Fruit fly (Drosophila melanogaster) whole organism, embryonic: ENCODE data around the gene CG43072.

ENCODE experiments used
- B-H2 ChIP-seq: fragments of 200-800 bp; sonication (Bioruptor generic); optimal IDR thresholded peaks from 2 replicates; lab custom pipeline; 2018; ENCODE audit warnings: missing biosample characterization, mild to moderate bottlenecking, missing genetic modification characterization
- CG11504 ChIP-seq: fragments of 200-800 bp; sonication (Bioruptor generic); optimal IDR thresholded peaks from 3 replicates; lab custom pipeline; 2019; ENCODE audit warnings: missing biosample characterization, mild to moderate bottlenecking, missing genetic modification characterization, moderate library complexity
- CG12219 ChIP-seq: fragments of 200-800 bp; sonication (Bioruptor generic); optimal IDR thresholded peaks from 3 replicates; lab custom pipeline; 2018; ENCODE audit warnings: missing biosample characterization, mild to moderate bottlenecking, missing genetic modification characterization
- CG15011 ChIP-seq: fragments of 200-800 bp; sonication (Bioruptor generic); optimal IDR thresholded peaks from 3 replicates; lab custom pipeline; 2018; ENCODE audit warnings: missing biosample characterization, mild to moderate bottlenecking, missing genetic modification characterization
- CG16779 ChIP-seq: fragments of 200-800 bp; sonication (Bioruptor generic); IDR thresholded peaks from 2 replicates; pipeline ENCODE4 v1.3.6; 2022; ENCODE audit warnings: missing biosample characterization, missing genetic modification characterization
- CG16813 ChIP-seq: fragments of 200-800 bp; sonication (Bioruptor generic); IDR thresholded peaks from 3 replicates; pipeline ENCODE4 v1.3.6; 2022; ENCODE audit warnings: missing biosample characterization, missing genetic modification characterization; ENCODE audit not compliant: partially characterized antibody
- CG17385 ChIP-seq: fragments of 200-800 bp; sonication (Bioruptor generic); optimal IDR thresholded peaks from 3 replicates; lab custom pipeline; 2018; ENCODE audit warnings: missing biosample characterization, mild to moderate bottlenecking, missing genetic modification characterization
- CG18476 ChIP-seq: fragments of 200-800 bp; sonication (Bioruptor generic); optimal IDR thresholded peaks from 2 replicates; lab custom pipeline; 2016; ENCODE audit warnings: missing biosample characterization, mild to moderate bottlenecking, missing genetic modification characterization
- CG2116 ChIP-seq: fragments of 200-800 bp; sonication (Bioruptor generic); optimal IDR thresholded peaks from 3 replicates; lab custom pipeline; 2018; ENCODE audit warnings: missing biosample characterization, mild to moderate bottlenecking, missing genetic modification characterization
- CG30020 ChIP-seq: fragments of 200-800 bp; optimal IDR thresholded peaks from 2 replicates; lab custom pipeline; 2019; ENCODE audit warnings: missing biosample characterization, mild to moderate bottlenecking, missing genetic modification characterization, moderate library complexity
- CG3281 ChIP-seq: fragments of 200-800 bp; sonication (Bioruptor generic); optimal IDR thresholded peaks from 3 replicates; lab custom pipeline; 2017; ENCODE audit warnings: missing biosample characterization, mild to moderate bottlenecking, missing genetic modification characterization
- CG34224 ChIP-seq: fragments of 200-800 bp; sonication (Bioruptor generic); IDR thresholded peaks from 3 replicates; pipeline ENCODE4 v1.3.6; 2022; ENCODE audit warnings: missing biosample characterization, missing genetic modification characterization; ENCODE audit not compliant: partially characterized antibody
- CG34422 ChIP-seq: fragments of 200-800 bp; sonication (Bioruptor generic); IDR thresholded peaks from 3 replicates; pipeline ENCODE4 v1.3.6; 2022; ENCODE audit warnings: missing biosample characterization, missing genetic modification characterization
- CG3726 ChIP-seq: fragments of 200-800 bp; sonication (Bioruptor generic); IDR thresholded peaks from 3 replicates; pipeline ENCODE4, ENCODE4 v1.3.6; 2022; ENCODE audit warnings: missing biosample characterization, missing genetic modification characterization
- CG4730 ChIP-seq: fragments of 200-800 bp; sonication (Bioruptor generic); IDR thresholded peaks from 2 replicates; pipeline ENCODE4 v1.3.6; 2022; ENCODE audit warnings: missing biosample characterization, missing genetic modification characterization
- CG4820 ChIP-seq: fragments of 200-800 bp; sonication (Bioruptor generic); optimal IDR thresholded peaks from 3 replicates; lab custom pipeline; 2016; ENCODE audit warnings: missing biosample characterization, missing genetic modification characterization
- CG8290 ChIP-seq, 3 experiments: fragments of 200-800 bp; sonication (Bioruptor generic); optimal IDR thresholded peaks; 2 replicates each; lab custom pipeline; 2016 to 2019; ENCODE audit warnings: missing biosample characterization in 3 of 3, missing genetic modification characterization in 3 of 3, mild to moderate bottlenecking in 2 of 3, moderate library complexity in 1 of 3
- CG8478 ChIP-seq: fragments of >200 bp; optimal IDR thresholded peaks from 2 replicates; lab custom pipeline; 2018
- CG9437 ChIP-seq: fragments of 200-800 bp; sonication (Bioruptor generic); optimal IDR thresholded peaks from 2 replicates; lab custom pipeline; 2018; ENCODE audit warnings: missing biosample characterization, mild to moderate bottlenecking, missing genetic modification characterization
- D19A ChIP-seq: fragments of 200-800 bp; optimal IDR thresholded peaks from 3 replicates; lab custom pipeline; 2019; ENCODE audit warnings: missing biosample characterization, mild to moderate bottlenecking, missing genetic modification characterization, moderate library complexity
- Dp ChIP-seq: fragments of 200-800 bp; sonication (Bioruptor generic); optimal IDR thresholded peaks from 2 replicates; lab custom pipeline; 2018; ENCODE audit warnings: missing biosample characterization, mild to moderate bottlenecking, missing genetic modification characterization, moderate library complexity
- ERR ChIP-seq: fragments of 200-800 bp; sonication (Bioruptor generic); optimal IDR thresholded peaks from 2 replicates; lab custom pipeline; 2016; ENCODE audit warnings: missing biosample characterization, missing genetic modification characterization
- Hey ChIP-seq: fragments of 200-800 bp; sonication (Bioruptor generic); optimal IDR thresholded peaks from 3 replicates; lab custom pipeline; 2018; ENCODE audit warnings: missing biosample characterization, mild to moderate bottlenecking, missing genetic modification characterization
- HmgZ ChIP-seq: fragments of 200-800 bp; sonication (Bioruptor generic); optimal IDR thresholded peaks from 2 replicates; lab custom pipeline; 2018; ENCODE audit warnings: missing biosample characterization, mild to moderate bottlenecking, missing genetic modification characterization
- Med ChIP-seq: fragments of 200-800 bp; sonication (Bioruptor generic); peaks from one replicate; lab custom pipeline; 2016; ENCODE audit warnings: missing biosample characterization, missing genetic modification characterization, mild to moderate bottlenecking, inconsistent platforms, moderate library complexity
- NK7.1 ChIP-seq: fragments of 200-800 bp; sonication (Bioruptor generic); optimal IDR thresholded peaks from 3 replicates; lab custom pipeline; 2016; ENCODE audit warnings: missing biosample characterization, missing genetic modification characterization
- Rfx ChIP-seq: fragments of 200-800 bp; sonication (Bioruptor generic); IDR thresholded peaks from 2 replicates; pipeline ENCODE4 v1.3.6; 2022; ENCODE audit warnings: missing biosample characterization, missing genetic modification characterization
- TFAM ChIP-seq: fragments of 200-800 bp; sonication (Bioruptor generic); optimal IDR thresholded peaks from 2 replicates; lab custom pipeline; 2017; ENCODE audit warnings: missing biosample characterization, missing genetic modification characterization, inconsistent platforms
- abd-A ChIP-seq: fragments of 200-800 bp; sonication (Bioruptor generic); optimal IDR thresholded peaks from 3 replicates; lab custom pipeline; 2019; ENCODE audit warnings: missing biosample characterization, mild to moderate bottlenecking, missing genetic modification characterization, moderate library complexity
- ac ChIP-seq: fragments of 200-800 bp; sonication (Bioruptor generic); optimal IDR thresholded peaks from 3 replicates; lab custom pipeline; 2017; ENCODE audit warnings: missing biosample characterization, mild to moderate bottlenecking, missing genetic modification characterization
- aop ChIP-seq: fragments of 200-800 bp; sonication (Bioruptor generic); IDR thresholded peaks from 2 replicates; pipeline ENCODE4 v1.3.6; 2022; ENCODE audit warnings: missing biosample characterization, missing genetic modification characterization
- ato ChIP-seq: fragments of 200-800 bp; sonication (Bioruptor generic); IDR thresholded peaks from 2 replicates; pipeline ENCODE4 v1.3.6; 2022; ENCODE audit warnings: missing biosample characterization, missing genetic modification characterization; ENCODE audit not compliant: partially characterized antibody
- az2 ChIP-seq: fragments of 200-800 bp; sonication (Bioruptor generic); optimal IDR thresholded peaks from 3 replicates; lab custom pipeline; 2016; ENCODE audit warnings: missing biosample characterization, missing genetic modification characterization
- exex ChIP-seq: fragments of 200-800 bp; sonication (Bioruptor generic); optimal IDR thresholded peaks from 4 replicates; lab custom pipeline; 2018; ENCODE audit warnings: missing biosample characterization, mild to moderate bottlenecking, missing genetic modification characterization, moderate library complexity
- fd64A ChIP-seq: fragments of 200-800 bp; sonication (Bioruptor generic); optimal IDR thresholded peaks from 3 replicates; lab custom pipeline; 2018; ENCODE audit warnings: missing biosample characterization, mild to moderate bottlenecking, missing genetic modification characterization
- fd96Cb ChIP-seq: fragments of 200-800 bp; sonication (Bioruptor generic); optimal IDR thresholded peaks from 2 replicates; lab custom pipeline; 2018; ENCODE audit warnings: missing biosample characterization, mild to moderate bottlenecking, missing genetic modification characterization, moderate library complexity
- ftz-f1 ChIP-seq: fragments of 200-800 bp; sonication (Bioruptor generic); optimal IDR thresholded peaks from 2 replicates; lab custom pipeline; 2016; ENCODE audit warnings: missing biosample characterization, missing genetic modification characterization
- h ChIP-seq: fragments of >200 bp; optimal IDR thresholded peaks from 2 replicates; lab custom pipeline; 2017
- ham ChIP-seq: fragments of 200-800 bp; sonication (Bioruptor generic); IDR thresholded peaks from 2 replicates; pipeline ENCODE4 v1.3.6; 2022; ENCODE audit warnings: missing biosample characterization, missing genetic modification characterization
- lab ChIP-seq: fragments of 200-800 bp; sonication (Bioruptor generic); optimal IDR thresholded peaks from 3 replicates; lab custom pipeline; 2017; ENCODE audit warnings: missing biosample characterization, missing genetic modification characterization, mild to moderate bottlenecking, moderate library complexity, missing genetic modification reagents
- lbe ChIP-seq: fragments of 200-800 bp; sonication (Bioruptor generic); optimal IDR thresholded peaks from 2 replicates; lab custom pipeline; 2016; ENCODE audit warnings: missing biosample characterization, mild to moderate bottlenecking, missing genetic modification characterization
- maf-S ChIP-seq: fragments of 200-800 bp; sonication (Bioruptor generic); optimal IDR thresholded peaks from 2 replicates; lab custom pipeline; 2016; ENCODE audit warnings: missing biosample characterization, missing genetic modification characterization
- mirr ChIP-seq: fragments of 200-800 bp; sonication (Bioruptor generic); optimal IDR thresholded peaks from 3 replicates; lab custom pipeline; 2018; ENCODE audit warnings: missing biosample characterization, mild to moderate bottlenecking, missing genetic modification characterization
- oc ChIP-seq: fragments of 200-800 bp; sonication (Bioruptor generic); optimal IDR thresholded peaks from 2 replicates; lab custom pipeline; 2018; ENCODE audit warnings: missing biosample characterization, mild to moderate bottlenecking, missing genetic modification characterization, moderate library complexity
- sens-2 ChIP-seq: fragments of 200-800 bp; sonication (Bioruptor generic); IDR thresholded peaks from 2 replicates; pipeline ENCODE4 v1.3.6; 2022; ENCODE audit warnings: missing biosample characterization, missing genetic modification characterization
- so ChIP-seq: fragments of 200-800 bp; sonication (Bioruptor generic); IDR thresholded peaks from 3 replicates; pipeline ENCODE4 v1.3.6; 2022; ENCODE audit warnings: missing biosample characterization, missing genetic modification characterization
- sug ChIP-seq: fragments of 200-800 bp; optimal IDR thresholded peaks from 2 replicates; lab custom pipeline; 2019; ENCODE audit warnings: missing biosample characterization, mild to moderate bottlenecking, missing genetic modification characterization, moderate library complexity
- toy ChIP-seq: fragments of 200-800 bp; sonication (Bioruptor generic); IDR thresholded peaks from 2 replicates; pipeline ENCODE4 v1.3.6; 2022; ENCODE audit warnings: missing biosample characterization, missing genetic modification characterization
- trh ChIP-seq: fragments of 200-800 bp; sonication (Bioruptor generic); optimal IDR thresholded peaks from 2 replicates; lab custom pipeline; 2016; ENCODE audit warnings: missing biosample characterization, missing genetic modification characterization
- unpg ChIP-seq: fragments of 200-800 bp; sonication (Bioruptor generic); optimal IDR thresholded peaks from 3 replicates; lab custom pipeline; 2018; ENCODE audit warnings: missing biosample characterization, mild to moderate bottlenecking, missing genetic modification characterization, moderate library complexity
- vvl ChIP-seq: fragments of 200-800 bp; sonication (Bioruptor generic); IDR thresholded peaks from 2 replicates; pipeline ENCODE4 v1.3.6; 2022; ENCODE audit warnings: missing biosample characterization, missing genetic modification characterization
- zen ChIP-seq: fragments of 200-800 bp; sonication (Bioruptor generic); optimal IDR thresholded peaks from 3 replicates; lab custom pipeline; 2018; ENCODE audit warnings: missing biosample characterization, mild to moderate bottlenecking, missing genetic modification characterization, moderate library complexity

The CG43072 gene

DNA sequence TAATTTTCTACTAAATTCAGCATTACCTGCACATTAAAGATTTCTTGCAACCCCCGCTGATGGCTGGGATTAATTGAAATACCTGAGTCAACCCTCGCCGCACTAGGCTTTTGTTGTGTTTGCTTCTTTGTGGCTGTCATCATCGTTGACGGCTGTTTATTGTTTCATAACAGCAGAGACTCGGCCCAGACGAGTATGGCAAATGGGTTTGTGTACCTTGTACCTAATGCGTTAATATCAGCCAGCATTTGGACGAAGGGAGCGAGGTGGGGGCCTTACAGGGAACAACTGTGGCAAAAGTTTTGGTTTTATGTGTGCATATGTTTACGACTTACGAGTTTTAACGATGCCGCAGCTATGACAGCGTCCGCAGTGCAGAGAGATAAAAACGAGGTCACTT lies 9.8 kb upstream of the CG43072 start (continued):
- TF ChIP-seq mirr (GFP tag; lab: Kevin White, UChicago) = peak; percentile 79
- TF ChIP-seq CG4730 (GFP tag; lab: Robert Waterston, UW) = no peak
- TF ChIP-seq CG3726 (GFP tag; lab: Robert Waterston, UW) = no peak
- TF ChIP-seq Rfx (GFP tag; lab: Robert Waterston, UW) = no peak
- TF ChIP-seq CG11504 (tag; lab: Kevin White, UChicago) = no peak
- TF ChIP-seq CG8290 (GFP tag; optimal IDR thresholded peaks at IDR 0.05; lab: Kevin White, UChicago) = no peak
- peak in 1 of 2 experiments; percentile 45 for TF ChIP-seq CG8290 (tag; optimal IDR thresholded peaks at IDR 0.05; lab: Kevin White, UChicago)
- no peak for TF ChIP-seq CG2116 (GFP tag; lab: Kevin White, UChicago)
- no peak for TF ChIP-seq ham
- no peak for TF ChIP-seq CG4820 (GFP tag; lab: Kevin White, UChicago)
- no peak for TF ChIP-seq TFAM (GFP tag; lab: Kevin White, UChicago)
- no peak for TF ChIP-seq CG16813 (GFP tag; lab: Robert Waterston, UW)
- peak; percentile 4 for TF ChIP-seq sug (tag; lab: Kevin White, UChicago)
- peak; percentile 69 for TF ChIP-seq oc (tag; lab: Kevin White, UChicago)
- TF ChIP-seq lbe (GFP tag; lab: Kevin White, UChicago) = no peak
- TF ChIP-seq unpg (GFP tag; lab: Kevin White, UChicago) = no peak
- TF ChIP-seq lab = peak; percentile 50
- no peak for TF ChIP-seq CG34422
- TF ChIP-seq CG8478 = no peak
- no peak for TF ChIP-seq ac
- TF ChIP-seq trh (GFP tag; lab: Kevin White, UChicago) = no peak
- no peak for TF ChIP-seq exex (tag; lab: Kevin White, UChicago)
- peak; percentile 18 for TF ChIP-seq Hey (tag; lab: Kevin White, UChicago)
- TF ChIP-seq CG9437 (GFP tag; lab: Kevin White, UChicago) = no peak
- no peak for TF ChIP-seq NK7.1 (GFP tag; lab: Kevin White, UChicago)
- TF ChIP-seq maf-S (GFP tag; lab: Kevin White, UChicago) = peak; percentile 3
- TF ChIP-seq fd64A = peak; percentile 8
- peak; percentile 47; the same call in 1 of the 3 replicates for TF ChIP-seq so (GFP tag; lab: Robert Waterston, UW)
- no peak for TF ChIP-seq Dp
- peak; percentile 80 for TF ChIP-seq abd-A
- no peak for TF ChIP-seq sens-2 (GFP tag; lab: Robert Waterston, UW)
- no peak for TF ChIP-seq CG15011
- no peak for TF ChIP-seq CG34224 (GFP tag; lab: Robert Waterston, UW)
- no peak for TF ChIP-seq fd96Cb
- no peak for TF ChIP-seq aop (GFP tag; lab: Robert Waterston, UW)
- peak; percentile 8 for TF ChIP-seq B-H2 (GFP tag; lab: Kevin White, UChicago)
- TF ChIP-seq HmgZ (tag; lab: Kevin White, UChicago) = peak; percentile 1
- no peak for TF ChIP-seq CG16779 (GFP tag; lab: Robert Waterston, UW)
- no peak for TF ChIP-seq h (lab: Kevin White, UChicago)
- TF ChIP-seq ftz-f1 (GFP tag; lab: Kevin White, UChicago) = no peak
- TF ChIP-seq az2 (GFP tag; lab: Kevin White, UChicago) = no peak
- no peak for TF ChIP-seq CG17385 (GFP tag; lab: Kevin White, UChicago)
- TF ChIP-seq D19A (tag; lab: Kevin White, UChicago) = no peak
- 0 out of 2 replicates have a peak, but pooled peaks have one; percentile 7 for TF ChIP-seq toy (GFP tag; lab: Robert Waterston, UW)
- TF ChIP-seq ERR (GFP tag; lab: Kevin White, UChicago) = no peak
- no peak for TF ChIP-seq CG30020 (tag; lab: Kevin White, UChicago)
- peak; percentile 10 for TF ChIP-seq CG3281 (GFP tag; lab: Kevin White, UChicago)
- TF ChIP-seq Med (GFP tag; lab: Kevin White, UChicago) = peak; percentile 87
- TF ChIP-seq ato (GFP tag; lab: Robert Waterston, UW) = no peak
- peak; percentile 37; the same call in 1 of the 2 replicates for TF ChIP-seq vvl (GFP tag; lab: Robert Waterston, UW)
- peak; percentile 89 for TF ChIP-seq CG18476 (GFP tag; lab: Kevin White, UChicago)
- TF ChIP-seq zen (tag; lab: Kevin White, UChicago) = peak; percentile 45
- no peak for TF ChIP-seq CG12219
